Worm (Caenorhabditis elegans) whole organism, L3 larva: ENCODE data around the gene T28A11.18.
A peak's percentile ranks its signal among the peaks of the same experiment; 100 is the strongest.

Source experiments
- R02D3.7 ChIP-seq: fragments of 150-350 bp; optimal IDR thresholded peaks from 2 replicates; lab custom pipeline; 2014; ENCODE audit warnings: missing biosample characterization, missing genetic modification characterization
- ZK546.5 ChIP-seq: sonication (generic microtip); optimal IDR thresholded peaks from 2 replicates; lab custom pipeline; 2017; ENCODE audit warnings: missing biosample characterization, missing genetic modification characterization
- aly-2 ChIP-seq: fragments of 150-350 bp; optimal IDR thresholded peaks from 2 replicates; lab custom pipeline; 2014; ENCODE audit warnings: missing biosample characterization, missing genetic modification characterization
- ama-1 ChIP-seq: fragments of 150-350 bp; optimal IDR thresholded peaks from 2 replicates; lab custom pipeline; 2018
- ceh-16 ChIP-seq: sonication (generic microtip); optimal IDR thresholded peaks from 2 replicates; lab custom pipeline; 2017; ENCODE audit warnings: missing biosample characterization, missing genetic modification characterization
- ceh-28 ChIP-seq: fragments of 150-350 bp; optimal IDR thresholded peaks from 2 replicates; lab custom pipeline; 2014; ENCODE audit warnings: missing biosample characterization, missing genetic modification reagents, missing genetic modification characterization
- ceh-82 ChIP-seq: fragments of 150-350 bp; optimal IDR thresholded peaks from 2 replicates; lab custom pipeline; 2014; ENCODE audit warnings: missing biosample characterization, missing genetic modification characterization
- daf-12 ChIP-seq: fragments of 150-350 bp; optimal IDR thresholded peaks from 2 replicates; lab custom pipeline; 2014; ENCODE audit warnings: missing biosample characterization, missing genetic modification reagents, missing genetic modification characterization
- egl-27 ChIP-seq: sonication (generic microtip); optimal IDR thresholded peaks from 4 replicates; lab custom pipeline; 2017; ENCODE audit warnings: missing biosample characterization, missing genetic modification reagents, missing genetic modification characterization
- egl-5 ChIP-seq: fragments of 150-350 bp; optimal IDR thresholded peaks from 2 replicates; lab custom pipeline; 2017; ENCODE audit warnings: missing biosample characterization, missing genetic modification reagents, missing genetic modification characterization, inconsistent platforms
- elt-1 ChIP-seq: fragments of 150-350 bp; optimal IDR thresholded peaks from 2 replicates; lab custom pipeline; 2014; ENCODE audit warnings: missing biosample characterization, missing genetic modification characterization
- elt-2 ChIP-seq: sonication (generic microtip); optimal IDR thresholded peaks from 2 replicates; lab custom pipeline; 2016; ENCODE audit warnings: missing genetic modification reagents, mild to moderate bottlenecking, missing genetic modification characterization, missing compliant biosample characterization
- elt-3 ChIP-seq, 3 experiments: fragments of 150-350 bp in 1 of 3; sonication (generic microtip) in 2 of 3; optimal IDR thresholded peaks; 2 replicates in 2 of 3; 4 replicates in 1 of 3; lab custom pipeline; 2014 to 2017; ENCODE audit warnings: missing biosample characterization in 3 of 3, missing genetic modification characterization in 3 of 3
- eor-1 ChIP-seq, 2 experiments: fragments of 150-350 bp; optimal IDR thresholded peaks; 2 replicates each; lab custom pipeline; 2014 to 2018; ENCODE audit warnings: missing biosample characterization in 2 of 2, missing genetic modification characterization in 2 of 2
- fkh-10 ChIP-seq: sonication (generic microtip); optimal IDR thresholded peaks from 2 replicates; lab custom pipeline; 2017; ENCODE audit warnings: missing biosample characterization, missing genetic modification reagents, missing genetic modification characterization
- fkh-2 ChIP-seq: fragments of 150-350 bp; optimal IDR thresholded peaks from 2 replicates; lab custom pipeline; 2014; ENCODE audit warnings: missing biosample characterization, missing genetic modification reagents, missing genetic modification characterization
- fos-1 ChIP-seq: fragments of 150-350 bp; optimal IDR thresholded peaks from 2 replicates; lab custom pipeline; 2014; ENCODE audit warnings: missing biosample characterization, missing genetic modification characterization
- hmg-11 ChIP-seq: sonication (generic microtip); optimal IDR thresholded peaks from 2 replicates; lab custom pipeline; 2016; ENCODE audit warnings: missing genetic modification characterization, missing compliant biosample characterization
- lin-15B ChIP-seq: fragments of 150-350 bp; optimal IDR thresholded peaks from 2 replicates; lab custom pipeline; 2014; ENCODE audit warnings: missing biosample characterization, missing genetic modification characterization
- lin-39 ChIP-seq: fragments of 150-350 bp; optimal IDR thresholded peaks from 2 replicates; lab custom pipeline; 2018; ENCODE audit warnings: missing biosample characterization, missing genetic modification reagents, missing genetic modification characterization
- lsy-12 ChIP-seq: sonication (generic microtip); optimal IDR thresholded peaks from 2 replicates; lab custom pipeline; 2016; ENCODE audit warnings: mild to moderate bottlenecking, missing genetic modification characterization, missing compliant biosample characterization
- mdl-1 ChIP-seq: fragments of 150-350 bp; optimal IDR thresholded peaks from 2 replicates; lab custom pipeline; 2014; ENCODE audit warnings: missing biosample characterization, missing genetic modification characterization
- nfya-1 ChIP-seq: sonication (generic microtip); optimal IDR thresholded peaks from 2 replicates; lab custom pipeline; 2017; ENCODE audit warnings: missing genetic modification characterization, mild to moderate bottlenecking, missing compliant biosample characterization, antibody characterized with exemption, moderate library complexity; ENCODE audit not compliant: insufficient read depth
- nhr-11 ChIP-seq: fragments of 150-350 bp; optimal IDR thresholded peaks from 2 replicates; lab custom pipeline; 2014; ENCODE audit warnings: missing biosample characterization, missing genetic modification characterization
- nhr-12 ChIP-seq: fragments of 150-350 bp; optimal IDR thresholded peaks from 2 replicates; lab custom pipeline; 2014; ENCODE audit warnings: missing biosample characterization, missing genetic modification characterization
- nhr-23 ChIP-seq: fragments of 150-350 bp; optimal IDR thresholded peaks from 2 replicates; lab custom pipeline; 2014; ENCODE audit warnings: missing biosample characterization, missing genetic modification reagents, missing genetic modification characterization
- nhr-43 ChIP-seq: sonication (generic microtip); optimal IDR thresholded peaks from 2 replicates; lab custom pipeline; 2016; ENCODE audit warnings: mild to moderate bottlenecking, missing genetic modification characterization, missing compliant biosample characterization; ENCODE audit not compliant: poor library complexity, severe bottlenecking
- nhr-67 ChIP-seq: fragments of 150-350 bp; optimal IDR thresholded peaks from 2 replicates; lab custom pipeline; 2014; ENCODE audit warnings: missing biosample characterization, missing genetic modification characterization
- nhr-76 ChIP-seq: fragments of 150-350 bp; sonication (generic microtip); optimal IDR thresholded peaks from 5 replicates; lab custom pipeline; 2014; ENCODE audit warnings: missing biosample characterization, missing genetic modification characterization
- pha-4 ChIP-seq: fragments of 150-350 bp; optimal IDR thresholded peaks from 2 replicates; lab custom pipeline; 2014; ENCODE audit warnings: missing biosample characterization, missing genetic modification reagents, missing genetic modification characterization
- pqm-1 ChIP-seq: fragments of 150-350 bp; optimal IDR thresholded peaks from 2 replicates; lab custom pipeline; 2017; ENCODE audit warnings: missing biosample characterization, missing genetic modification characterization, inconsistent platforms
- skn-1 ChIP-seq: fragments of 150-350 bp; optimal IDR thresholded peaks from 2 replicates; lab custom pipeline; 2014; ENCODE audit warnings: missing biosample characterization, missing genetic modification characterization
- snpc-4 ChIP-seq: fragments of 150-350 bp; optimal IDR thresholded peaks from 2 replicates; lab custom pipeline; 2014; ENCODE audit warnings: missing biosample characterization, missing genetic modification characterization
- tbx-2 ChIP-seq: sonication (generic microtip); optimal IDR thresholded peaks from 2 replicates; lab custom pipeline; 2016; ENCODE audit warnings: mild to moderate bottlenecking, missing genetic modification characterization, missing compliant biosample characterization
- unc-39 ChIP-seq: sonication (generic microtip); optimal IDR thresholded peaks from 4 replicates; lab custom pipeline; 2017; ENCODE audit warnings: missing biosample characterization, missing genetic modification characterization
- unc-62 ChIP-seq: fragments of 150-350 bp; sonication (generic microtip); optimal IDR thresholded peaks from 4 replicates; lab custom pipeline; 2014; ENCODE audit warnings: missing biosample characterization, missing genetic modification reagents, missing genetic modification characterization
- zag-1 ChIP-seq: fragments of 150-350 bp; optimal IDR thresholded peaks from 2 replicates; lab custom pipeline; 2014; ENCODE audit warnings: missing biosample characterization, missing genetic modification characterization
- ztf-4 ChIP-seq: fragments of 150-350 bp; optimal IDR thresholded peaks from 2 replicates; lab custom pipeline; 2014; ENCODE audit warnings: missing biosample characterization, missing genetic modification characterization

T28A11.18 gene

ce11 chrV:3315308-3315707 lies 47.5 kb upstream of the T28A11.18 start, which contains the start of gene arrd-19 (continued):
- peak; percentile 46 for TF ChIP-seq elt-2 (tag; lab: Kevin White, UChicago)
- no peak for TF ChIP-seq egl-27 (tag; lab: Kevin White, UChicago)

- TF ChIP-seq snpc-4 (tag; lab: Kevin White, UChicago) (peak; percentile 14), elt-2 (tag; lab: Kevin White, UChicago) (peak; percentile 38), nhr-11 (tag; lab: Kevin White, UChicago) (no peak), hmg-11 (tag; lab: Kevin White, UChicago) (peak; percentile 50), nfya-1 (tag; lab: Kevin White, UChicago) (peak; percentile 27)
- TF ChIP-seq, all 47 proteins: peak for 4
Measured at ce11 chrV:3312067-3312666, 44.3 kb upstream of the T28A11.18 start, which contains the start of gene arrd-18. Gene arrd-18 (minus strand): TSS chrV:3312117.

- TF ChIP-seq nhr-11 (tag; lab: Kevin White, UChicago) = no peak
- no peak for TF ChIP-seq pha-4 (tag; lab: Kevin White, UChicago)
- TF ChIP-seq lin-15B (tag; lab: Kevin White, UChicago) = no peak
- TF ChIP-seq unc-62 (GFP tag; lab: Kevin White, UChicago) = no peak
- no peak for TF ChIP-seq nhr-67 (tag; lab: Kevin White, UChicago)
- no peak for TF ChIP-seq ama-1 (lab: Kevin White, UChicago)
- TF ChIP-seq elt-1 (tag; lab: Kevin White, UChicago) = no peak
Measured at ce11 chrV:3308169-3308568, 40.3 kb upstream of the T28A11.18 start, which contains the start of gene srbc-3. Gene srbc-3 (plus strand): TSS chrV:3308469.

- no peak for TF ChIP-seq nhr-12 (tag; lab: Kevin White, UChicago)
- no peak for TF ChIP-seq ZK546.5
- TF ChIP-seq egl-5 (tag; lab: Kevin White, UChicago) = no peak
- TF ChIP-seq aly-2 (tag; lab: Kevin White, UChicago) = no peak
- no peak for TF ChIP-seq egl-27 (tag; lab: Kevin White, UChicago)
- TF ChIP-seq ceh-82 (tag; lab: Kevin White, UChicago) = no peak
- no peak for TF ChIP-seq nhr-76 (tag; lab: Kevin White, UChicago)
- no peak for TF ChIP-seq mdl-1
- TF ChIP-seq zag-1 (tag; lab: Kevin White, UChicago) = no peak
- no peak for TF ChIP-seq fos-1 (tag; lab: Kevin White, UChicago)
- TF ChIP-seq pqm-1 (tag; lab: Kevin White, UChicago) = no peak
- no peak for TF ChIP-seq snpc-4 (tag; lab: Kevin White, UChicago)
- no peak for TF ChIP-seq unc-39 (tag; lab: Kevin White, UChicago)
- no peak for TF ChIP-seq elt-1 (tag; lab: Kevin White, UChicago)
- TF ChIP-seq ceh-28 (tag; lab: Kevin White, UChicago) = no peak
- TF ChIP-seq tbx-2 (tag; lab: Kevin White, UChicago) = no peak
- TF ChIP-seq nhr-23 = no peak
- no peak for TF ChIP-seq lin-39 (tag; lab: Kevin White, UChicago)
- TF ChIP-seq skn-1 (tag; lab: Kevin White, UChicago) = no peak
- TF ChIP-seq lsy-12 = no peak
Measured at ce11 chrV:3301898-3302297, 34.0 kb upstream of the T28A11.18 start, which contains the start of gene srbc-1. Gene srbc-1 (minus strand): TSS chrV:3301998.

DNA sequence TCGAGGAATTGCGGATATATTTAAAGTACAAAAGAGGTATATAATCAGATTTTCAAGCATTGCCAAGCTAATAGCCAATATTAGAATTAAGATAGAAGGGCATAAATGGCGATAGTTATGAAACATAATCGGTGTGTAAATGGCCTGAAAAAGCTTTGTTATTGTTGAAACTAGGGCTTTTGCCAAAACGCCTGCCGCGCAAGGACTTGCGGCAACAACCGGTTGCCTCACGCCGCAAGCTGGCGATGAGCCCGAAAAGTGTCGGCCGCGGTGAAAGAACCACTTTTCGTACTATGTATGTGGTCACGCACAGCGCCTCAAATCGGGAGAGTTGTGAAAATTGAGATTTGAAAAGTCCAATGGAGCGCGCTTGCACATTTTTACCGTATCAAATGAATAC lies 31.6 kb upstream of the T28A11.18 start:
- TF ChIP-seq ceh-28 (tag; lab: Kevin White, UChicago) (no peak), ama-1 (lab: Kevin White, UChicago) (no peak), nhr-23 (no peak)

ce11 chrV:3297764-3298163 lies 29.9 kb upstream of the T28A11.18 start, which contains the start of gene srx-122:
Gene srx-122 (minus strand): TSS chrV:3297864.
- TF ChIP-seq ZK546.5 (no peak), elt-3 (tag; optimal IDR thresholded peaks at IDR 0.05; lab: Kevin White, UChicago) (no peak), nhr-43 (no peak), mdl-1 (no peak), pha-4 (tag; lab: Kevin White, UChicago) (no peak), ceh-16 (no peak), R02D3.7 (no peak), nhr-11 (tag; lab: Kevin White, UChicago) (no peak), ztf-4 (tag; lab: Kevin White, UChicago) (no peak), daf-12 (tag; lab: Kevin White, UChicago) (no peak), elt-1 (tag; lab: Kevin White, UChicago) (no peak), lin-39 (tag; lab: Kevin White, UChicago) (no peak), ama-1 (lab: Kevin White, UChicago) (no peak), fkh-2 (tag; lab: Kevin White, UChicago) (no peak), eor-1 (tag; optimal IDR thresholded peaks at IDR 0.05; lab: Kevin White, UChicago) (no peak), fkh-10 (no peak), unc-39 (tag; lab: Kevin White, UChicago) (no peak)
